Worm (Caenorhabditis elegans) whole organism, young adult: Measurements from ENCODE around the gene fbxa-67.
A peak's percentile ranks its signal among the peaks of the same experiment; 100 is the strongest.

Experiments used
- B0035.1 ChIP-seq: sonication (generic microtip); optimal IDR thresholded peaks from 2 replicates; lab custom pipeline; 2016; ENCODE audit warnings: missing genetic modification characterization, mild to moderate bottlenecking, missing compliant biosample characterization, missing genotype, missing genetic modification reagents
- B0261.1 ChIP-seq: sonication (generic microtip); optimal IDR thresholded peaks from 2 replicates; lab custom pipeline; 2016; ENCODE audit warnings: mild to moderate bottlenecking, missing genetic modification characterization, moderate library complexity, missing compliant biosample characterization
- C06A6.2 ChIP-seq: fragments of 200-800 bp; sonication (Bioruptor generic); conservative IDR thresholded peaks from 2 replicates; pipeline ENCODE4 v1.3.6; 2022; ENCODE audit warnings: missing genetic modification characterization, missing compliant biosample characterization
- F55B11.4 ChIP-seq: sonication (generic microtip); optimal IDR thresholded peaks from 2 replicates; lab custom pipeline; 2016; ENCODE audit warnings: missing compliant biosample characterization, missing genetic modification characterization, borderline replicate concordance; ENCODE audit not compliant: insufficient read depth
- K11D2.4 ChIP-seq: fragments of 200-800 bp; sonication (Bioruptor generic); IDR thresholded peaks from 2 replicates; pipeline ENCODE4 v1.3.6; 2022; ENCODE audit warnings: missing genetic modification reagents, missing genetic modification characterization, missing compliant biosample characterization
- T07F8.4 ChIP-seq: sonication (generic microtip); optimal IDR thresholded peaks from 2 replicates; lab custom pipeline; 2016; ENCODE audit warnings: mild to moderate bottlenecking, missing genetic modification characterization, moderate library complexity, missing compliant biosample characterization
- Y67H2A.10 ChIP-seq: fragments of 200-800 bp; sonication (Bioruptor generic); conservative IDR thresholded peaks from 2 replicates; pipeline ENCODE4 v1.3.6; 2022; ENCODE audit warnings: missing genetic modification reagents, missing genetic modification characterization, missing compliant biosample characterization
- Y95B8A.8 ChIP-seq: fragments of 200-800 bp; sonication (Bioruptor generic); IDR thresholded peaks from 2 replicates; pipeline ENCODE4 v1.3.6; 2022; ENCODE audit warnings: missing genetic modification reagents, missing genetic modification characterization, missing compliant biosample characterization
- ZK185.1 ChIP-seq: sonication (generic microtip); optimal IDR thresholded peaks from 2 replicates; lab custom pipeline; 2016; ENCODE audit warnings: mild to moderate bottlenecking, missing genetic modification characterization, missing compliant biosample characterization; ENCODE audit not compliant: poor library complexity, severe bottlenecking
- ama-1 ChIP-seq, 3 experiments: fragments of 150-350 bp in 1 of 3; sonication (generic microtip) in 2 of 3; optimal IDR thresholded peaks; 2 replicates each; lab custom pipeline; 2014 to 2018; ENCODE audit warnings: missing biosample characterization in 2 of 3, missing genetic modification characterization in 2 of 3, missing genetic modification reagents in 2 of 3
- aptf-2 ChIP-seq: fragments of 200-800 bp; sonication (Bioruptor generic); conservative IDR thresholded peaks from 2 replicates; pipeline ENCODE4 v1.3.6; 2022; ENCODE audit warnings: missing genetic modification reagents, missing genetic modification characterization, missing compliant biosample characterization
- atf-7 ChIP-seq: sonication (generic microtip); optimal IDR thresholded peaks from 2 replicates; lab custom pipeline; 2017; ENCODE audit warnings: mild to moderate bottlenecking, missing genetic modification characterization, missing compliant biosample characterization
- athp-1 ChIP-seq: sonication (generic microtip); optimal IDR thresholded peaks from 2 replicates; lab custom pipeline; 2017; ENCODE audit warnings: mild to moderate bottlenecking, missing genetic modification characterization, missing compliant biosample characterization
- cebp-1 ChIP-seq, 2 experiments: fragments of 200-800 bp in 1 of 2; sonication (Bioruptor generic) in 1 of 2; sonication (generic microtip) in 1 of 2; IDR thresholded peaks in 1 of 2; optimal IDR thresholded peaks in 1 of 2; 2 replicates each; pipeline versions ENCODE4 v1.3.6 to Lab custom; 2017 to 2022; ENCODE audit warnings: missing compliant biosample characterization in 2 of 2, missing genetic modification characterization in 2 of 2, mild to moderate bottlenecking in 1 of 2, missing genetic modification reagents in 1 of 2, moderate library complexity in 1 of 2
- ceh-27 ChIP-seq: fragments of 200-800 bp; sonication (Bioruptor generic); optimal IDR thresholded peaks from 2 replicates; lab custom pipeline; 2018; ENCODE audit warnings: mild to moderate bottlenecking, missing genetic modification characterization, moderate library complexity, missing compliant biosample characterization
- die-1 ChIP-seq: sonication (generic microtip); optimal IDR thresholded peaks from 2 replicates; lab custom pipeline; 2016; ENCODE audit warnings: missing genotype, mild to moderate bottlenecking, missing genetic modification characterization, missing compliant biosample characterization
- dox-1 ChIP-seq: fragments of 200-800 bp; sonication (Bioruptor generic); IDR thresholded peaks from 2 replicates; pipeline ENCODE4 v1.3.6; 2022; ENCODE audit warnings: missing genetic modification reagents, missing genetic modification characterization, missing compliant biosample characterization
- efl-1 ChIP-seq: fragments of 150-350 bp; optimal IDR thresholded peaks from 2 replicates; lab custom pipeline; 2014; ENCODE audit warnings: missing biosample characterization, missing genetic modification reagents, missing genetic modification characterization
- egl-18 ChIP-seq: fragments of 200-800 bp; sonication (Bioruptor generic); IDR thresholded peaks from 2 replicates; pipeline ENCODE4 v1.3.6; 2022; ENCODE audit warnings: missing genetic modification reagents, missing genetic modification characterization, missing compliant biosample characterization
- egl-44 ChIP-seq: fragments of 200-800 bp; sonication (Bioruptor generic); IDR thresholded peaks from 2 replicates; pipeline ENCODE4 v1.3.6; 2022; ENCODE audit warnings: missing genetic modification reagents, missing genetic modification characterization, missing compliant biosample characterization
- gei-17 ChIP-seq: fragments of 200-800 bp; sonication (Bioruptor generic); optimal IDR thresholded peaks from 2 replicates; lab custom pipeline; 2018; ENCODE audit warnings: mild to moderate bottlenecking, missing genetic modification characterization, missing compliant biosample characterization
- hlh-12 ChIP-seq: sonication (generic microtip); optimal IDR thresholded peaks from 2 replicates; lab custom pipeline; 2016; ENCODE audit warnings: missing genetic modification characterization, missing compliant biosample characterization
- hlh-26 ChIP-seq: fragments of 200-800 bp; sonication (Bioruptor generic); conservative IDR thresholded peaks from 2 replicates; pipeline ENCODE4 v1.3.6; 2022; ENCODE audit warnings: missing genetic modification reagents, missing genetic modification characterization, missing compliant biosample characterization
- hmg-1.2 ChIP-seq: fragments of 200-800 bp; sonication (Bioruptor generic); IDR thresholded peaks from 2 replicates; pipeline ENCODE4 v1.3.6; 2022; ENCODE audit warnings: missing genetic modification reagents, missing genetic modification characterization, missing compliant biosample characterization
- hmg-20 ChIP-seq: fragments of 200-800 bp; sonication (Bioruptor generic); IDR thresholded peaks from 2 replicates; pipeline ENCODE4 v1.3.6; 2022; ENCODE audit warnings: missing genetic modification reagents, missing genetic modification characterization, missing compliant biosample characterization
- hsf-1 ChIP-seq: fragments of 200-800 bp; sonication (Bioruptor generic); IDR thresholded peaks from 2 replicates; pipeline ENCODE4 v1.3.6; 2022; ENCODE audit warnings: missing genetic modification reagents, missing genetic modification characterization, missing compliant biosample characterization
- lag-1 ChIP-seq: fragments of 200-800 bp; sonication (Bioruptor generic); IDR thresholded peaks from 2 replicates; pipeline ENCODE4 v1.3.6; 2022; ENCODE audit warnings: missing genetic modification reagents, missing genetic modification characterization, missing compliant biosample characterization
- let-526 ChIP-seq: fragments of 200-800 bp; sonication (Bioruptor generic); IDR thresholded peaks from 2 replicates; pipeline ENCODE4 v1.3.6; 2022; ENCODE audit warnings: missing genetic modification reagents, missing genetic modification characterization, missing compliant biosample characterization
- lin-54 ChIP-seq: fragments of 200-800 bp; sonication (Bioruptor generic); optimal IDR thresholded peaks from 2 replicates; lab custom pipeline; 2018; ENCODE audit warnings: mild to moderate bottlenecking, missing genetic modification characterization, missing compliant biosample characterization
- madf-3 ChIP-seq: fragments of 200-800 bp; sonication (Bioruptor generic); IDR thresholded peaks from 2 replicates; pipeline ENCODE4 v1.3.6; 2022; ENCODE audit warnings: missing genetic modification reagents, missing genetic modification characterization, missing compliant biosample characterization
- madf-8 ChIP-seq: fragments of 200-800 bp; sonication (Bioruptor generic); conservative IDR thresholded peaks from 2 replicates; pipeline ENCODE4 v1.3.6; 2022; ENCODE audit warnings: missing genetic modification reagents, missing genetic modification characterization, missing compliant biosample characterization
- mcd-1 ChIP-seq: fragments of 200-800 bp; sonication (Bioruptor generic); IDR thresholded peaks from 2 replicates; pipeline ENCODE4 v1.3.6; 2022; ENCODE audit warnings: missing genetic modification reagents, missing genetic modification characterization, missing compliant biosample characterization
- nfya-2 ChIP-seq: fragments of 200-800 bp; sonication (Bioruptor generic); IDR thresholded peaks from 2 replicates; pipeline ENCODE4 v1.3.6; 2022; ENCODE audit warnings: missing genetic modification reagents, missing genetic modification characterization, missing compliant biosample characterization
- nhr-80 ChIP-seq: sonication (generic microtip); optimal IDR thresholded peaks from 2 replicates; lab custom pipeline; 2016; ENCODE audit warnings: missing genetic modification characterization, missing compliant biosample characterization
- pbrm-1 ChIP-seq: fragments of 200-800 bp; sonication (Bioruptor generic); IDR thresholded peaks from 2 replicates; pipeline ENCODE4 v1.3.6; 2022; ENCODE audit warnings: missing genetic modification reagents, missing genetic modification characterization, missing compliant biosample characterization
- rec-8 ChIP-seq, 2 experiments: sonication (generic microtip); optimal IDR thresholded peaks; 2 replicates each; lab custom pipeline; 2016; ENCODE audit warnings: mild to moderate bottlenecking in 2 of 2, missing genetic modification characterization in 2 of 2, missing genetic modification reagents in 2 of 2, missing genotype in 2 of 2, missing biosample characterization in 1 of 2, missing compliant biosample characterization in 1 of 2, moderate library complexity in 1 of 2
- repo-1 ChIP-seq: sonication (generic microtip); optimal IDR thresholded peaks from 2 replicates; lab custom pipeline; 2017; ENCODE audit warnings: mild to moderate bottlenecking, missing genetic modification characterization, missing compliant biosample characterization
- rpc-1 ChIP-seq, 2 experiments: fragments of 150-350 bp in 1 of 2; sonication (generic microtip) in 1 of 2; optimal IDR thresholded peaks; 2 replicates each; lab custom pipeline; 2014 to 2018; ENCODE audit warnings: missing biosample characterization in 1 of 2, missing genetic modification characterization in 1 of 2, missing genetic modification reagents in 1 of 2, missing genotype in 1 of 2
- snpc-1.1 ChIP-seq: sonication (generic microtip); optimal IDR thresholded peaks from 2 replicates; lab custom pipeline; 2017; ENCODE audit warnings: missing genetic modification characterization, mild to moderate bottlenecking, missing compliant biosample characterization, antibody characterized with exemption, moderate library complexity, missing genotype, missing genetic modification reagents; ENCODE audit not compliant: insufficient read depth
- unc-130 ChIP-seq: sonication (generic microtip); optimal IDR thresholded peaks from 2 replicates; lab custom pipeline; 2016; ENCODE audit warnings: missing genetic modification reagents, missing genetic modification characterization, missing compliant biosample characterization
- unc-62 ChIP-seq: fragments of 150-350 bp; optimal IDR thresholded peaks from 2 replicates; lab custom pipeline; 2014; ENCODE audit warnings: missing biosample characterization, missing genetic modification reagents, missing genetic modification characterization
- ztf-18 ChIP-seq: sonication (generic microtip); optimal IDR thresholded peaks from 2 replicates; lab custom pipeline; 2016; ENCODE audit warnings: missing genotype, mild to moderate bottlenecking, missing genetic modification characterization, missing compliant biosample characterization
- ztf-22 ChIP-seq: fragments of 200-800 bp; sonication (Bioruptor generic); optimal IDR thresholded peaks from 2 replicates; lab custom pipeline; 2018; ENCODE audit warnings: mild to moderate bottlenecking, missing genetic modification characterization, moderate library complexity, missing compliant biosample characterization
- ztf-3 ChIP-seq: fragments of 200-800 bp; sonication (Bioruptor generic); optimal IDR thresholded peaks from 2 replicates; lab custom pipeline; 2018; ENCODE audit warnings: mild to moderate bottlenecking, missing genetic modification characterization, missing compliant biosample characterization

The fbxa-67 gene

DNA sequence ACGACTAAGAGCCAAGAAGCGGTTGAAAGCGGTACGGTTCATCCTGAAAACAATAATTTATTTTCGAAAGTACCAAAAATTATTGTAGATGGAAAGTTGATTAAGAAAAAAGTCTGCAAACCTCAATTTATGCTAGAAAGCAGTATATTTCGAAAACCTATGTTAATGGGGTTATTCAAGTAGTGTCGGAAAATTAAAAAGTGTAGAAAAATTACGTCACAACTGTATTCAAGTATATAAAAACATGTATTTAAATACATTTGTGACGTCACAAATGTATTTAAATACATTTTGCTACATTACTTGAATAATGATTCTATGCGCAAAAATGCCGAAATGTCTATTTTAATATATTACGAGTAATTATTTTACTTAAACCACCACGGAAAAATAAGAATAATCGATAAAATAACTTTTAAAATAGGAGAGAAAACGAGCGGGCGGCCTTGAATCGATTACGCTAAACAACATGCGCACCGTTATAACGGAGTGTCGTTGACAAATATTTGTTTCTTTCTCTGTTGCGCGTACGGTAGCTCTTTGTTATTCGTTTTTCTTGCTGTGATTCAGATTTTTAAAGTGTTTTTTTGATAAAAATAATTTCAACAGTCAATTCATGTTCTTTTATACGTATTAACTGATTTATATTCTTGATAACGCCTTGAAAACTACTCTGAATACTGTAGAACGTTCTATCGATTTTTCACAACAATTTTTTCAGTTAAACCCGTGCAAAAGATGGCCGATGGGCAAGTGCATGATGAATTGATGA, 39.7 kb downstream of the fbxa-67 start, which contains the start of the genes F23H11.5 and bra-2 (continued):
- TF ChIP-seq B0035.1: no peak
- no peak for TF ChIP-seq unc-130 (GFP tag; lab: Kevin White, UChicago)

DNA sequence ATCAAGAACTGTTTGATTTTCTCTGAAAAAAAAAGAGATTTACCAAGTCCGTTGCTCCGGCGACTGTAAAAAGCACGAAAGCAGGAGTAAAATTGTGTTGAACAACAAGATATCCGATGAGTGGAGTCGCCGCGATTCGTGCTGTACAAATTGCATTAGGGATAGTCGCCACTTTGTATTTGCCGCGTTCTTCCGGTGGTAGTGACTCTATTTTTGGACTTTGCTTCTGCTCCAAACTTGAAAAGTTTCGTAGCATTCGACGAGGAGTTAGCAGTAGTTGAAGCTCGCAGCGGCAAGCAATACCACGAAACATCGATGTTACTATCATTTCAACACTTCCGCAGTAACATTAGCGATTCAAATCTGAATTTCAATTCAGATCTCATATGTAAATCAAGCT, 40.9 kb downstream of the fbxa-67 start, which contains the start of gene crls-1:
TSS of gene crls-1 (minus strand) at position 363 of the 400 bp plus-strand sequence.
- TF ChIP-seq ama-1 (optimal IDR thresholded peaks at IDR 0.05; lab: Kevin White, UChicago) (no peak), ama-1 (GFP tag; optimal IDR thresholded peaks at IDR 0.05; lab: Kevin White, UChicago) (no peak), ZK185.1 (tag; lab: Kevin White, UChicago) (no peak), athp-1 (tag; lab: Kevin White, UChicago) (no peak), ceh-27 (GFP tag; lab: Kevin White, UChicago) (no peak), ztf-22 (no peak), gei-17 (GFP tag; lab: Kevin White, UChicago) (no peak), hmg-1.2 (GFP tag; lab: Robert Waterston, UW) (no peak), pbrm-1 (no peak), nhr-80 (tag; lab: Kevin White, UChicago) (no peak), Y95B8A.8 (GFP tag; lab: Robert Waterston, UW) (0 out of 2 replicates have a peak, but pooled peaks have one; percentile 17), B0261.1 (tag; lab: Kevin White, UChicago) (no peak), madf-8 (no peak), atf-7 (tag; lab: Kevin White, UChicago) (no peak), nfya-2 (GFP tag; lab: Robert Waterston, UW) (no peak), rpc-1 (optimal IDR thresholded peaks at IDR 0.05; lab: Kevin White, UChicago) (no peak), rpc-1 (tag; optimal IDR thresholded peaks at IDR 0.05; lab: Kevin White, UChicago) (no peak), lag-1 (GFP tag; lab: Robert Waterston, UW) (no peak), efl-1 (GFP tag; lab: Kevin White, UChicago) (no peak), hlh-12 (no peak), snpc-1.1 (no peak), hsf-1 (GFP tag; lab: Robert Waterston, UW) (peak; percentile 59; the same call in 1 of the 2 replicates), Y67H2A.10 (GFP tag; lab: Robert Waterston, UW) (no peak), rec-8 (tag; optimal IDR thresholded peaks at IDR 0.05; lab: Kevin White, UChicago) (no peak), aptf-2 (GFP tag; lab: Robert Waterston, UW) (no peak), mcd-1 (GFP tag; lab: Robert Waterston, UW) (peak; percentile 29), madf-3 (GFP tag; lab: Robert Waterston, UW) (0 out of 2 replicates have a peak, but pooled peaks have one; percentile 28), hlh-26 (GFP tag; lab: Robert Waterston, UW) (no peak), T07F8.4 (tag; lab: Kevin White, UChicago) (no peak), ztf-3 (GFP tag; lab: Kevin White, UChicago) (no peak), egl-44 (GFP tag; lab: Robert Waterston, UW) (no peak), B0035.1 (no peak), F55B11.4 (tag; lab: Kevin White, UChicago) (no peak), lin-54 (GFP tag; lab: Kevin White, UChicago) (no peak), let-526 (GFP tag; lab: Robert Waterston, UW) (no peak), C06A6.2 (GFP tag; lab: Robert Waterston, UW) (no peak), unc-62 (GFP tag; lab: Kevin White, UChicago) (no peak), repo-1 (tag; lab: Kevin White, UChicago) (peak; percentile 72), egl-18 (GFP tag; lab: Robert Waterston, UW) (no peak), dox-1 (GFP tag; lab: Robert Waterston, UW) (no peak), cebp-1 (GFP tag; IDR thresholded peaks at IDR 0.05; lab: Robert Waterston, UW) (no peak), cebp-1 (tag; optimal IDR thresholded peaks at IDR 0.05; lab: Kevin White, UChicago) (no peak), die-1 (tag; lab: Kevin White, UChicago) (no peak), ztf-18 (tag; lab: Kevin White, UChicago) (no peak), hmg-20 (GFP tag; lab: Robert Waterston, UW) (no peak), K11D2.4 (no peak)
